Worm (Caenorhabditis elegans) whole organism, L4/young adult: Measurements from ENCODE around the gene T07D4.2.

Experiments
- W03F9.2 ChIP-seq: fragments of 150-350 bp; optimal IDR thresholded peaks from 2 replicates; lab custom pipeline; 2014; ENCODE audit warnings: missing biosample characterization, missing genetic modification characterization
- him-1 ChIP-seq: sonication (generic microtip); optimal IDR thresholded peaks from 2 replicates; lab custom pipeline; 2016; ENCODE audit warnings: missing genotype, missing genetic modification reagents, missing genetic modification characterization, missing compliant biosample characterization

DNA sequence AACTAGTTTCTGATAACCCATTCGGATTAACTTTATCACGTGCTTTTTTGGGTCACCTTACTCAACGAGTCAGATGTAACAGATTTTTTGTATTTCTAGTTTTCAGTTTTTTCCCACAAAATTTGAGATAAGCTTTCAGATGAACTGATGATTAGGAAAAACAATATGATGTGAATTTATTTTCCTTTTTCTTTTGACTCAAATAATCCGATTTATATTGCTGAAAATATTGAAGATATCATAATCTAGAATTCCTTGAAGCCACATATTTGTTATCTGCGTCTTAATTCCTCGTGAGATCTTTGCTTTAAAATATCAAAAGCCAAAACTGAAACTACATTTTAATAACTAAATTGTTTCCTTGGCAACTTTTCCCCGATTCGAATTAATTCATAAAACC is 42.9 kb upstream of the T07D4.2 start:
- no peak for TF ChIP-seq him-1 (tag; lab: Kevin White, UChicago)
- no peak for TF ChIP-seq W03F9.2 (tag; lab: Kevin White, UChicago)
